Worm (Caenorhabditis elegans) whole organism, L4 larva: ENCODE measurements around the gene metl-9.

Source experiments
- F26F4.8 ChIP-seq: fragments of 200-800 bp; sonication (Bioruptor generic); conservative IDR thresholded peaks from 2 replicates; pipeline ENCODE4 v1.3.6; 2022; ENCODE audit warnings: missing genetic modification characterization, missing compliant biosample characterization
- F44E2.7 ChIP-seq: fragments of 200-800 bp; sonication (Bioruptor generic); IDR thresholded peaks from 2 replicates; pipeline ENCODE4 v2.1.2; 2022; ENCODE audit warnings: missing genetic modification characterization, missing compliant biosample characterization
- T20F7.1 ChIP-seq: fragments of 200-800 bp; sonication (Bioruptor generic); optimal IDR thresholded peaks from 2 replicates; lab custom pipeline; 2018; ENCODE audit warnings: mild to moderate bottlenecking, missing genetic modification characterization, missing compliant biosample characterization
- T26A8.4 ChIP-seq: fragments of 200-800 bp; sonication (Bioruptor generic); IDR thresholded peaks from 2 replicates; pipeline ENCODE4 v1.3.6; 2022; ENCODE audit warnings: missing genetic modification characterization, missing compliant biosample characterization
- Y48G9A.11 ChIP-seq: fragments of 200-800 bp; sonication (Bioruptor generic); IDR thresholded peaks from 2 replicates; pipeline ENCODE4 v1.3.6; 2022; ENCODE audit warnings: missing genetic modification reagents, missing genetic modification characterization, missing compliant biosample characterization
- Y75B8A.6 ChIP-seq: fragments of 200-800 bp; sonication (Bioruptor generic); IDR thresholded peaks from 2 replicates; pipeline ENCODE4 v1.3.6; 2022; ENCODE audit warnings: missing genetic modification reagents, missing genetic modification characterization, missing compliant biosample characterization
- aha-1 ChIP-seq: fragments of 150-350 bp; peaks from one replicate; lab custom pipeline; 2014; ENCODE audit warnings: missing biosample characterization, missing genetic modification characterization
- ceh-82 ChIP-seq: sonication (generic microtip); optimal IDR thresholded peaks from 2 replicates; lab custom pipeline; 2017; ENCODE audit warnings: missing biosample characterization, missing genetic modification characterization
- cey-2 ChIP-seq: sonication (generic microtip); optimal IDR thresholded peaks from 3 replicates; lab custom pipeline; 2017; ENCODE audit warnings: missing genetic modification characterization, mild to moderate bottlenecking, missing compliant biosample characterization, antibody characterized with exemption, borderline replicate concordance; ENCODE audit not compliant: insufficient read depth
- ctbp-1 ChIP-seq: fragments of 200-800 bp; sonication (Bioruptor generic); IDR thresholded peaks from 2 replicates; pipeline ENCODE4 v1.3.6; 2022; ENCODE audit warnings: missing genetic modification reagents, missing genetic modification characterization, missing compliant biosample characterization
- daf-12 ChIP-seq: fragments of 150-350 bp; optimal IDR thresholded peaks from 2 replicates; lab custom pipeline; 2014; ENCODE audit warnings: missing biosample characterization, missing genetic modification reagents, missing genetic modification characterization
- daf-16 ChIP-seq, 3 experiments: sonication (generic microtip); optimal IDR thresholded peaks; 2 replicates each; lab custom pipeline; 2016 to 2017; ENCODE audit warnings: missing genetic modification characterization in 3 of 3, missing genetic modification reagents in 3 of 3, mild to moderate bottlenecking in 2 of 3, missing compliant biosample characterization in 2 of 3, missing biosample characterization in 1 of 3, moderate library complexity in 1 of 3
- daf-19 ChIP-seq: fragments of 200-800 bp; sonication (Bioruptor generic); conservative IDR thresholded peaks from 2 replicates; pipeline ENCODE4 v1.3.6; 2022; ENCODE audit warnings: missing genetic modification characterization, missing compliant biosample characterization
- dmd-6 ChIP-seq: fragments of 200-800 bp; sonication (Bioruptor generic); IDR thresholded peaks from 2 replicates; pipeline ENCODE4 v1.3.6; 2022; ENCODE audit warnings: missing genetic modification reagents, missing genetic modification characterization, missing compliant biosample characterization
- dmd-9 ChIP-seq: fragments of 200-800 bp; sonication (Bioruptor generic); IDR thresholded peaks from 2 replicates; pipeline ENCODE4 v1.3.6; 2022; ENCODE audit warnings: missing genetic modification reagents, missing genetic modification characterization, missing compliant biosample characterization
- dpl-1 ChIP-seq: fragments of 150-350 bp; optimal IDR thresholded peaks from 2 replicates; lab custom pipeline; 2014; ENCODE audit warnings: missing biosample characterization, missing genetic modification reagents, missing genetic modification characterization
- dve-1 ChIP-seq: sonication (generic microtip); optimal IDR thresholded peaks from 2 replicates; lab custom pipeline; 2017; ENCODE audit warnings: antibody characterized with exemption, mild to moderate bottlenecking, missing genetic modification characterization, missing compliant biosample characterization; ENCODE audit not compliant: insufficient read depth
- egl-43 ChIP-seq: fragments of 200-800 bp; sonication (Bioruptor generic); IDR thresholded peaks from 2 replicates; pipeline ENCODE4 v1.3.6; 2022; ENCODE audit warnings: missing genetic modification reagents, missing genetic modification characterization, missing compliant biosample characterization
- fkh-10 ChIP-seq: fragments of 150-350 bp; optimal IDR thresholded peaks from 2 replicates; lab custom pipeline; 2014; ENCODE audit warnings: missing biosample characterization, missing genetic modification reagents, missing genetic modification characterization
- hif-1 ChIP-seq, 2 experiments: sonication (generic microtip); optimal IDR thresholded peaks; 2 replicates each; lab custom pipeline; 2016 to 2017; ENCODE audit warnings: missing compliant biosample characterization in 2 of 2, missing genetic modification characterization in 2 of 2, missing genetic modification reagents in 2 of 2, missing genotype in 2 of 2, mild to moderate bottlenecking in 1 of 2
- hlh-11 ChIP-seq: fragments of 200-800 bp; sonication (Bioruptor generic); optimal IDR thresholded peaks from 2 replicates; lab custom pipeline; 2018; ENCODE audit warnings: mild to moderate bottlenecking, missing genetic modification characterization, missing compliant biosample characterization
- hlh-30 ChIP-seq: sonication (generic microtip); optimal IDR thresholded peaks from 2 replicates; lab custom pipeline; 2017; ENCODE audit warnings: antibody characterized with exemption, mild to moderate bottlenecking, missing genetic modification characterization, missing compliant biosample characterization; ENCODE audit not compliant: insufficient read depth
- hmg-1.1 ChIP-seq: fragments of 200-800 bp; sonication (Bioruptor generic); IDR thresholded peaks from 2 replicates; pipeline ENCODE4 v1.3.6; 2022; ENCODE audit warnings: missing genetic modification reagents, missing genetic modification characterization, missing compliant biosample characterization
- lin-15B ChIP-seq: fragments of 150-350 bp; sonication (generic microtip); optimal IDR thresholded peaks from 3 replicates; lab custom pipeline; 2014; ENCODE audit warnings: missing biosample characterization, missing genetic modification characterization
- lin-39 ChIP-seq: fragments of 150-350 bp; optimal IDR thresholded peaks from 2 replicates; lab custom pipeline; 2014; ENCODE audit warnings: missing biosample characterization, missing genetic modification reagents, missing genetic modification characterization
- lsy-2 ChIP-seq, 2 experiments: fragments of 150-350 bp in 1 of 2; sonication (generic microtip) in 1 of 2; optimal IDR thresholded peaks; 2 replicates each; lab custom pipeline; 2014 to 2017; ENCODE audit warnings: missing biosample characterization in 2 of 2, missing genetic modification characterization in 2 of 2
- mdt-29 ChIP-seq: fragments of 200-800 bp; sonication (Bioruptor generic); IDR thresholded peaks from 2 replicates; pipeline ENCODE4 v1.3.6; 2022; ENCODE audit warnings: missing genetic modification reagents, missing genetic modification characterization, missing compliant biosample characterization
- mep-1 ChIP-seq: fragments of 150-350 bp; sonication (generic microtip); optimal IDR thresholded peaks from 3 replicates; lab custom pipeline; 2014; ENCODE audit warnings: missing biosample characterization, missing genetic modification characterization
- mes-2 ChIP-seq: sonication (generic microtip); optimal IDR thresholded peaks from 2 replicates; lab custom pipeline; 2016; ENCODE audit warnings: missing genotype, mild to moderate bottlenecking, missing genetic modification characterization, missing compliant biosample characterization; ENCODE audit not compliant: poor library complexity, severe bottlenecking
- mxl-2 ChIP-seq: fragments of 200-800 bp; sonication (Bioruptor generic); conservative IDR thresholded peaks from 2 replicates; pipeline ENCODE4 v1.3.6; 2022; ENCODE audit warnings: missing genetic modification reagents, missing genetic modification characterization, missing compliant biosample characterization
- mxl-3 ChIP-seq: fragments of 200-800 bp; sonication (Bioruptor generic); optimal IDR thresholded peaks from 2 replicates; lab custom pipeline; 2018; ENCODE audit warnings: mild to moderate bottlenecking, missing genetic modification characterization, missing compliant biosample characterization
- nhr-10 ChIP-seq: fragments of 150-350 bp; optimal IDR thresholded peaks from 2 replicates; lab custom pipeline; 2014; ENCODE audit warnings: missing biosample characterization, missing genetic modification characterization
- nhr-28 ChIP-seq: fragments of 150-350 bp; optimal IDR thresholded peaks from 2 replicates; lab custom pipeline; 2014; ENCODE audit warnings: missing biosample characterization, missing genetic modification characterization
- nhr-77 ChIP-seq: fragments of 150-350 bp; optimal IDR thresholded peaks from 2 replicates; lab custom pipeline; 2014; ENCODE audit warnings: missing biosample characterization, missing genetic modification characterization
- pqm-1 ChIP-seq: sonication (generic microtip); optimal IDR thresholded peaks from 2 replicates; lab custom pipeline; 2017; ENCODE audit warnings: missing biosample characterization, missing genetic modification characterization
- snpc-1.2 ChIP-seq: fragments of 200-800 bp; sonication (Bioruptor generic); IDR thresholded peaks from 2 replicates; pipeline ENCODE4 v1.3.6; 2022; ENCODE audit warnings: missing genetic modification reagents, missing genetic modification characterization, missing compliant biosample characterization
- spr-1 ChIP-seq: sonication (generic microtip); optimal IDR thresholded peaks from 2 replicates; lab custom pipeline; 2016; ENCODE audit warnings: mild to moderate bottlenecking, missing genetic modification characterization, missing compliant biosample characterization
- tag-97 ChIP-seq: fragments of 200-800 bp; sonication (Bioruptor generic); IDR thresholded peaks from 2 replicates; pipeline ENCODE4 v1.3.6; 2022; ENCODE audit warnings: missing genetic modification characterization, missing compliant biosample characterization
- tra-1 ChIP-seq: fragments of 200-800 bp; sonication (Bioruptor generic); IDR thresholded peaks from 2 replicates; pipeline ENCODE4 v1.3.6; 2022; ENCODE audit warnings: missing genetic modification reagents, missing genetic modification characterization, missing compliant biosample characterization
- unc-39 ChIP-seq: sonication (generic microtip); optimal IDR thresholded peaks from 2 replicates; lab custom pipeline; 2017; ENCODE audit warnings: missing biosample characterization, missing genetic modification characterization
- unc-62 ChIP-seq, 3 experiments: fragments of 150-350 bp in 1 of 3; sonication (generic microtip); optimal IDR thresholded peaks in 2 of 3; peaks in 1 of 3; 1 replicate in 1 of 3; 2 replicates in 2 of 3; lab custom pipeline; 2014 to 2017; ENCODE audit warnings: missing biosample characterization in 3 of 3, missing genetic modification characterization in 3 of 3, missing genetic modification reagents in 3 of 3, missing genotype in 1 of 3
- zag-1 ChIP-seq: fragments of 150-350 bp; optimal IDR thresholded peaks from 2 replicates; lab custom pipeline; 2014; ENCODE audit warnings: missing biosample characterization, missing genetic modification characterization
- zfp-2 ChIP-seq: sonication (generic microtip); optimal IDR thresholded peaks from 2 replicates; lab custom pipeline; 2016; ENCODE audit warnings: mild to moderate bottlenecking, missing genetic modification characterization, missing compliant biosample characterization
- zip-11 ChIP-seq: fragments of 200-800 bp; sonication (Bioruptor generic); IDR thresholded peaks from 2 replicates; pipeline ENCODE4 v1.3.6; 2022; ENCODE audit warnings: missing genetic modification characterization, missing compliant biosample characterization
- ztf-7 ChIP-seq: fragments of 150-350 bp; optimal IDR thresholded peaks from 2 replicates; lab custom pipeline; 2014; ENCODE audit warnings: missing biosample characterization, missing genetic modification characterization

metl-9 gene

DNA sequence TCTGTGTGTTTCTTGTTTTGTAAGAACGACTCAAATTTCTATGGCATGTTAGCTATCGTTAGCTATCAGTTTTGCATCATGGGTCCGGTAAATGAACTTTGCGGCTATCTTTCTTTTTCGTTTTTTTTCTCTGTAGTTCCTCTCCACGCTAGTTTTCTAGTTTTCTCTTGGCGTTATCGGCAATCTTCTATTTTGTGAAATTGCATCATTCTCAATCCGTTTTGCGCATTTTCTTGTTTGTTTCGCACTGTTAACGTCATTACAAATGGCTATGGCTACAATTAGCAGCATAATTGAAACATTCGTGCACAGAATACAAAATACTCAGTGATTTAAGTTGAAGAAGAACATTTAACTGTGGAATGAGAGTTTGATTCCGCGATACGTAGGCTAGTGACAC is 34.1 kb upstream of the metl-9 start (continued):
- TF ChIP-seq dmd-9 (GFP tag; lab: Robert Waterston, UW) (no peak), nhr-28 (tag; lab: Kevin White, UChicago) (peak; percentile 72), mdt-29 (GFP tag; lab: Robert Waterston, UW) (no peak), ceh-82 (no peak)

DNA sequence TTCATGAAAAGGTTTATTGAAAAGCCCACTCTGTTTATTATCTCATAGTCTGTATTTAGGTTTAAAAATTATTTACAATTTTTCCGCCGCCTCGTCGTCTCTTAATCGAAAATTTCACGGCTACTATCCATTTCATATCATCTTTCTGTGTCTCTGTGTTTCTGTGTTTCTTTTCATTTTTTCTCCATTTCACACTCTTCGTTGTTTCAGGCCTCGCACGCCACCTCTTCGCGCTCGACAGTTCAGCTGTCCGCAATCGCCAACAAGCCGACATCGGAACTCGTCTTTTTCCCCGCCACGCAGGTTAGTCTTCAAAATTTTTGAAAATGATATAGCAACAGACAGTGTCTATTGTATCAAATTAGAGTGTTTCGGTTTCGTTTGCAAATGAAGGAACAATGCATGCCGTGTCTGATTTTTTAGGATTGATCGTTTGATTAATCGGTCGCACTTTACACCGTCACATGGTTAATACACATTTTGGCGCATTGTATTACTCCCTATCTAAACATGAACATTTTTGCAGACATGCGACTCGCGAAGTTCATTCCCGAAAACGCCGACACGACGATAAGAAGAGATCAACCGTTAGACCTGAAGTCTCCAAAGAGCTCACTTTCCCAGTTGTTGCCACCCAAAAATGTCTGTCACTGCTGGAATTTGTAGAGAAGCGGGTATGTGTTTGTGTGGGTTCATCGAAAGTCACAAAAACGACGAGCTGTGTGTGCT is 32.1 kb upstream of the metl-9 start:
- TF ChIP-seq fkh-10 (no peak), mep-1 (tag; lab: Kevin White, UChicago) (no peak), zag-1 (tag; lab: Kevin White, UChicago) (no peak), dpl-1 (GFP tag; lab: Kevin White, UChicago) (no peak), cey-2 (tag; lab: Kevin White, UChicago) (no peak), pqm-1 (tag; lab: Kevin White, UChicago) (no peak), hlh-11 (peak; percentile 46), Y75B8A.6 (GFP tag; lab: Robert Waterston, UW) (no peak), nhr-28 (tag; lab: Kevin White, UChicago) (peak; percentile 30), ctbp-1 (GFP tag; lab: Robert Waterston, UW) (no peak), ztf-7 (no peak), aha-1 (tag; lab: Kevin White, UChicago) (peak; percentile 82), mxl-3 (peak; percentile 34), lin-39 (tag; lab: Kevin White, UChicago) (no peak), dmd-6 (GFP tag; lab: Robert Waterston, UW) (peak; percentile 36), F26F4.8 (GFP tag; lab: Robert Waterston, UW) (no peak), dve-1 (tag; lab: Kevin White, UChicago) (peak; percentile 28), mdt-29 (GFP tag; lab: Robert Waterston, UW) (no peak), T26A8.4 (no peak), Y48G9A.11 (GFP tag; lab: Robert Waterston, UW) (no peak), nhr-77 (no peak), daf-16 (GFP tag; optimal IDR thresholded peaks at IDR 0.05; lab: Kevin White, UChicago) (no peak), daf-16 (tag; optimal IDR thresholded peaks at IDR 0.05; lab: Kevin White, UChicago) (peak; percentile 6), daf-19 (no peak), tag-97 (GFP tag; lab: Robert Waterston, UW) (no peak)

DNA sequence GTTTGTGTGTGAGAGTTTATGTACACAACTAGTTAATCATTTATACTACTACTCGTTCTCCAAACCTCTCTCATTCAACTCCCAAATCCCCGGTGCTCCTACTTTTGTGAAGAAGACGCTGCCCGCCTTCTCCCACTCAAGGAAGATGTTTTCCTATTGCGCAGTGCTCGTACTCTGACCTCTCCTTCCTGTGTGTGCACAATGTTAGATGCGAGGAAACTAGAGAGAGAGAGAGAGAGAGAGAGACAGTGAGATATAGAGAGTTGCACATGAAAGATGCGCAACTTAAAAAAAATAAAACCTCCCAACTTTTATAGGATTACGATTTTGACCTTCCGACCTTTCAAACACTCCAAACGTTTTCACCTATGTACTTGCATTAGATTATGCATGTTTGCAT is 31.6 kb upstream of the metl-9 start:
- no peak for TF ChIP-seq nhr-10 (tag; lab: Kevin White, UChicago)
- TF ChIP-seq zfp-2 (tag; lab: Kevin White, UChicago) = no peak
- TF ChIP-seq nhr-28 (tag; lab: Kevin White, UChicago) = no peak
- TF ChIP-seq mxl-3 = no peak
- TF ChIP-seq snpc-1.2 (GFP tag; lab: Robert Waterston, UW) = no peak
- no peak for TF ChIP-seq daf-12 (tag; lab: Kevin White, UChicago)
- TF ChIP-seq hlh-30 (tag; lab: Kevin White, UChicago) = no peak
- TF ChIP-seq egl-43 (GFP tag; lab: Robert Waterston, UW) = no peak
- TF ChIP-seq fkh-10 = no peak
- peak; percentile 90 for TF ChIP-seq aha-1 (tag; lab: Kevin White, UChicago)
- TF ChIP-seq hif-1 (tag; optimal IDR thresholded peaks at IDR 0.05; lab: Kevin White, UChicago) = peak in 1 of 2 experiments; percentile 4
- TF ChIP-seq zip-11 (GFP tag; lab: Robert Waterston, UW) = no peak
- TF ChIP-seq lsy-2 (tag; optimal IDR thresholded peaks at IDR 0.05; lab: Kevin White, UChicago) = peak in 1 of 2 experiments; percentile 11
- TF ChIP-seq F44E2.7 (GFP tag; lab: Robert Waterston, UW) = no peak
- no peak for TF ChIP-seq unc-39
- no peak for TF ChIP-seq Y75B8A.6 (GFP tag; lab: Robert Waterston, UW)
- TF ChIP-seq hmg-1.1 = peak; percentile 34; the same call in 1 of the 2 replicates
- no peak for TF ChIP-seq spr-1 (tag; lab: Kevin White, UChicago)
- TF ChIP-seq ctbp-1 (GFP tag; lab: Robert Waterston, UW) = 0 out of 2 replicates have a peak, but pooled peaks have one; percentile 44
- 0 out of 2 replicates have a peak, but pooled peaks have one; percentile 10 for TF ChIP-seq dmd-6 (GFP tag; lab: Robert Waterston, UW)
- peak in 1 of 2 experiments; percentile 56 for TF ChIP-seq unc-62 (GFP tag; optimal IDR thresholded peaks at IDR 0.05 in 1 of 2; lab: Kevin White, UChicago)
- TF ChIP-seq unc-62 (tag; optimal IDR thresholded peaks at IDR 0.05; lab: Kevin White, UChicago) = no peak
- peak; percentile 11 for TF ChIP-seq mes-2 (tag; lab: Kevin White, UChicago)
- no peak for TF ChIP-seq tra-1
- no peak for TF ChIP-seq tag-97 (GFP tag; lab: Robert Waterston, UW)
- TF ChIP-seq mxl-2 (GFP tag; lab: Robert Waterston, UW) = no peak
- no peak for TF ChIP-seq T20F7.1 (GFP tag; lab: Kevin White, UChicago)
- TF ChIP-seq lin-15B = no peak
